2 fruit fly cellular contexts compared by ENCODE assay signal in the genomic region with DNA sequence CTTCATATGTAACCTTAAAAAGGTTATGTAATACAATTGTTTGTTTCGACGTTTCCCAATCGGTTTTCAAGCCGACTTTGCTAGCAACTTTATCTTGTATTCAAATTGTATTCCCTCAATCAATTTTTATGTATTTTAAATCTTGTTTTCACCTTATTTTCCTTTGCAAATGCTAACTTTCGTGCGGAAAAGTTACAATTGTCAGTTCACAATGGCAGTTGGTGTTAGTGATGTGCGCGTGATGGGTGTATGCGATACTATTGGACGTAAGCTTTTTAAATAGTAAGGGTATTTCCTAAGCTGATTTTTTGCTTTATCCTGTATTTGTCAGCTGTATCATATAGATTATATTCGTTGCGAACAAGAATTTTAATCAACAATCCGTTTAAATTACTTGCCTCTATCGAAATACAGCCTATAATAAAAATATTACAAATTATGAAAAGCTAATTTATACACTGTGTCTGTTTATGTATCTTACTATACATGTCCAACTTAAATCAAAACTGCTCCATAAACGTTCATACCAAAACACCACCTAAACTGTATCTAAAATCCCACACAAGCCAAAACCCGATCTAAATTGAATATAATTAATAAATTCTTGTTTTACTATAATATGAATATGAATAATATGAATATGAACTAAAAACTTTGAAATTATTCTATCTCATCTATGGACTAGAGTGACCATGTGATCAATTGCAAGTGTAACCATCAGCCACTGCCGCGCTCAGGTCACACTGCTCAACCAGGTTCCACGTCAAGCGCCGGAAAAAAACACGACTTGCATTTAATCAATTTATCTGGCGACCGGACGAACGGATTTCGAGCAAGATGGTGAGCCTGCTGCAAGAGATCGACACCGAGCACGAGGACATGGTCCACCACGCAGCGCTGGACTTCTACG.
TF ChIP-seq lines count a peak whose summit lies in the region.

Gene ATPsynCF6, minus strand, starts transcription at position 236 of the 910 bp plus-strand sequence.
Gene Sec13, plus strand, starts transcription at position 450 of the 910 bp plus-strand sequence.

TF ChIP-seq in whole organism, embryonic, 481 proteins besides CTCF, POLR2A, EP300 and RAD21 (continued from another document and continues in another):
- TF ChIP-seq zfh1 (GFP tag; IDR thresholded peaks at IDR 0.05; lab: Robert Waterston, UW), result peak; percentile 59; the same call in 2 of the 3 replicates
- TF ChIP-seq CG7372 (GFP tag; IDR thresholded peaks at IDR 0.05; lab: Robert Waterston, UW), result 0 out of 2 replicates have a peak, but pooled peaks have one; percentile 35
- TF ChIP-seq CG30431 (GFP tag; optimal IDR thresholded peaks at IDR 0.05; lab: Kevin White, UChicago), result peak; percentile 5
- peak; percentile 56; the same call in 1 of the 3 replicates for TF ChIP-seq ase (GFP tag; IDR thresholded peaks at IDR 0.05; lab: Robert Waterston, UW)
- peak; percentile 50 for TF ChIP-seq Taf1 (GFP tag; IDR thresholded peaks at IDR 0.05; lab: Robert Waterston, UW)
- peak; percentile 66; the same call in 1 of the 2 replicates for TF ChIP-seq CG6272 (GFP tag; IDR thresholded peaks at IDR 0.05; lab: Robert Waterston, UW)
- TF ChIP-seq CG32767 (GFP tag; IDR thresholded peaks at IDR 0.05; lab: Robert Waterston, UW), result no peak
- peak in 1 of 3 experiments; percentile 43 for TF ChIP-seq lola (GFP tag; optimal IDR thresholded peaks at IDR 0.05; lab: Kevin White, UChicago)
- no peak for TF ChIP-seq CG12071 (GFP tag; optimal IDR thresholded peaks at IDR 0.05; lab: Kevin White, UChicago)
- TF ChIP-seq CG14014 (GFP tag; IDR thresholded peaks at IDR 0.05; lab: Robert Waterston, UW), result peak; percentile 62
- TF ChIP-seq CG4360 (GFP tag; IDR thresholded peaks at IDR 0.05; lab: Robert Waterston, UW), result no peak
- no peak for TF ChIP-seq CG2116 (GFP tag; optimal IDR thresholded peaks at IDR 0.05; lab: Kevin White, UChicago)
- peak; percentile 96 for TF ChIP-seq amos (GFP tag; IDR thresholded peaks at IDR 0.05; lab: Robert Waterston, UW; ENCODE audit: partially characterized antibody)
- no peak for TF ChIP-seq Asciz (GFP tag; optimal IDR thresholded peaks at IDR 0.05; lab: Kevin White, UChicago)
- TF ChIP-seq dati (GFP tag; IDR thresholded peaks at IDR 0.05; lab: Robert Waterston, UW), result no peak
- peak; percentile 65 for TF ChIP-seq tgo (GFP tag; IDR thresholded peaks at IDR 0.05; lab: Robert Waterston, UW)
- TF ChIP-seq CG11504 (tag; optimal IDR thresholded peaks at IDR 0.05; lab: Kevin White, UChicago), result peak; percentile 70
- no peak for TF ChIP-seq Stat92E (GFP tag; optimal IDR thresholded peaks at IDR 0.05; lab: Kevin White, UChicago)
- TF ChIP-seq CG8388 (GFP tag; optimal IDR thresholded peaks at IDR 0.05; lab: Kevin White, UChicago), result peak; percentile 32
- peak; percentile 92 for TF ChIP-seq Med (GFP tag; lab: Kevin White, UChicago)
- TF ChIP-seq Oli (tag; optimal IDR thresholded peaks at IDR 0.05; lab: Kevin White, UChicago), result peak; percentile 24
- TF ChIP-seq CkIIα-i1 (GFP tag; IDR thresholded peaks at IDR 0.05; lab: Robert Waterston, UW), result no peak
- TF ChIP-seq tx (GFP tag; optimal IDR thresholded peaks at IDR 0.05; lab: Kevin White, UChicago), result no peak
- peak; percentile 31 for TF ChIP-seq CG4328 (GFP tag; optimal IDR thresholded peaks at IDR 0.05; lab: Kevin White, UChicago)
- peak; percentile 77 for TF ChIP-seq CG32532 (GFP tag; IDR thresholded peaks at IDR 0.05; lab: Robert Waterston, UW)
- peak; percentile 45 for TF ChIP-seq Hr3 (GFP tag; optimal IDR thresholded peaks at IDR 0.05; lab: Kevin White, UChicago)
- peak; percentile 11; the same call in 1 of the 3 replicates for TF ChIP-seq CG34422 (GFP tag; IDR thresholded peaks at IDR 0.05; lab: Robert Waterston, UW)
- no peak for TF ChIP-seq sima (GFP tag; optimal IDR thresholded peaks at IDR 0.05; lab: Kevin White, UChicago)
- no peak for TF ChIP-seq Dad (GFP tag; optimal IDR thresholded peaks at IDR 0.05; lab: Kevin White, UChicago)
- no peak for TF ChIP-seq MTF-1 (GFP tag; optimal IDR thresholded peaks at IDR 0.05; lab: Kevin White, UChicago; ENCODE audit: borderline replicate concordance)
- no peak for TF ChIP-seq E2f2 (GFP tag; IDR thresholded peaks at IDR 0.05; lab: Robert Waterston, UW)
- TF ChIP-seq Nf-YC (tag; optimal IDR thresholded peaks at IDR 0.05; lab: Kevin White, UChicago), result peak; percentile 43
- peak; percentile 87 for TF ChIP-seq nerfin-2 (GFP tag; IDR thresholded peaks at IDR 0.05; lab: Robert Waterston, UW; ENCODE audit: partially characterized antibody)
- no peak for TF ChIP-seq CG2202 (tag; optimal IDR thresholded peaks at IDR 0.05; lab: Kevin White, UChicago)
- TF ChIP-seq CG18764 (GFP tag; optimal IDR thresholded peaks at IDR 0.05; lab: Kevin White, UChicago), result peak; percentile 43
- TF ChIP-seq Doc3 (GFP tag; IDR thresholded peaks at IDR 0.05; lab: Robert Waterston, UW; ENCODE audit: partially characterized antibody), result peak; percentile 83
- no peak for TF ChIP-seq so (GFP tag; IDR thresholded peaks at IDR 0.05; lab: Robert Waterston, UW)
- TF ChIP-seq Sox100B (GFP tag; optimal IDR thresholded peaks at IDR 0.05; lab: Kevin White, UChicago), result peak; percentile 60
- peak; percentile 44 for TF ChIP-seq CG17385 (GFP tag; optimal IDR thresholded peaks at IDR 0.05; lab: Kevin White, UChicago)
- no peak for TF ChIP-seq fru (optimal IDR thresholded peaks at IDR 0.05; lab: Kevin White, UChicago)
- TF ChIP-seq CG2875 (GFP tag; optimal IDR thresholded peaks at IDR 0.05; lab: Kevin White, UChicago), result no peak
- TF ChIP-seq CG10462 (GFP tag; optimal IDR thresholded peaks at IDR 0.05; lab: Kevin White, UChicago), result no peak
- TF ChIP-seq CG12299 (tag; optimal IDR thresholded peaks at IDR 0.05; lab: Kevin White, UChicago), result no peak
- TF ChIP-seq dan (GFP tag; IDR thresholded peaks at IDR 0.05; lab: Robert Waterston, UW), result no peak
- TF ChIP-seq CG43689 (GFP tag; IDR thresholded peaks at IDR 0.05; lab: Robert Waterston, UW), result 0 out of 2 replicates have a peak, but pooled peaks have one; percentile 15
- TF ChIP-seq CG9797 (GFP tag; optimal IDR thresholded peaks at IDR 0.05; lab: Kevin White, UChicago), result peak; percentile 72
- TF ChIP-seq CG6791 (GFP tag; IDR thresholded peaks at IDR 0.05; lab: Robert Waterston, UW; ENCODE audit: partially characterized antibody), result peak; percentile 91
- TF ChIP-seq chif (GFP tag; optimal IDR thresholded peaks at IDR 0.05; lab: Kevin White, UChicago), result no peak
- no peak for TF ChIP-seq CG12744 (GFP tag; optimal IDR thresholded peaks at IDR 0.05; lab: Kevin White, UChicago)
- no peak for TF ChIP-seq CG31365 (tag; optimal IDR thresholded peaks at IDR 0.05; lab: Kevin White, UChicago)
- no peak for TF ChIP-seq CG7928 (GFP tag; optimal IDR thresholded peaks at IDR 0.05; lab: Kevin White, UChicago)
- TF ChIP-seq Mes4 (GFP tag; optimal IDR thresholded peaks at IDR 0.05; lab: Kevin White, UChicago), result no peak
- peak; percentile 55; the same call in 2 of the 3 replicates for TF ChIP-seq CG14050 (GFP tag; IDR thresholded peaks at IDR 0.05; lab: Robert Waterston, UW)
- no peak for TF ChIP-seq br (optimal IDR thresholded peaks at IDR 0.05; lab: Kevin White, UChicago)
- TF ChIP-seq CG15269 (tag; optimal IDR thresholded peaks at IDR 0.05; lab: Kevin White, UChicago), result peak; percentile 45
- peak; percentile 83 for TF ChIP-seq tna (GFP tag; IDR thresholded peaks at IDR 0.05; lab: Robert Waterston, UW; ENCODE audit: partially characterized antibody)
- peak; percentile 65 for TF ChIP-seq CG11247 (GFP tag; IDR thresholded peaks at IDR 0.05; lab: Robert Waterston, UW)
- TF ChIP-seq gce (GFP tag; IDR thresholded peaks at IDR 0.05; lab: Robert Waterston, UW), result no peak
- TF ChIP-seq CG7556 (GFP tag; optimal IDR thresholded peaks at IDR 0.05; lab: Kevin White, UChicago), result peak; percentile 26

TF ChIP-seq in whole organism, prepupa, 60 proteins besides CTCF, POLR2A, EP300 and RAD21 (continued from another document):
- no peak for TF ChIP-seq CG8632 (GFP tag; optimal IDR thresholded peaks at IDR 0.05; lab: Kevin White, UChicago)
- no peak for TF ChIP-seq CG4318 (GFP tag; optimal IDR thresholded peaks at IDR 0.05; lab: Kevin White, UChicago)
- peak; percentile 33 for TF ChIP-seq Sox14 (GFP tag; optimal IDR thresholded peaks at IDR 0.05; lab: Kevin White, UChicago)
- no peak for TF ChIP-seq Sox102F (GFP tag; optimal IDR thresholded peaks at IDR 0.05; lab: Kevin White, UChicago)
- TF ChIP-seq CG1621 (tag; optimal IDR thresholded peaks at IDR 0.05; lab: Kevin White, UChicago), result no peak
- peak; percentile 42 for TF ChIP-seq dsx (GFP tag; optimal IDR thresholded peaks at IDR 0.05; lab: Kevin White, UChicago; ENCODE audit: poor library complexity, severe bottlenecking)
- peak; percentile 45 for TF ChIP-seq CG11762 (GFP tag; optimal IDR thresholded peaks at IDR 0.05; lab: Kevin White, UChicago; ENCODE audit: insufficient read depth)
- TF ChIP-seq CG6276 (GFP tag; optimal IDR thresholded peaks at IDR 0.05; lab: Kevin White, UChicago), result no peak
- peak; percentile 43 for TF ChIP-seq Hr39 (GFP tag; optimal IDR thresholded peaks at IDR 0.05; lab: Kevin White, UChicago)
- TF ChIP-seq Sox15 (GFP tag; optimal IDR thresholded peaks at IDR 0.05; lab: Kevin White, UChicago), result peak; percentile 7
- peak in 1 of 2 experiments; percentile 20 for TF ChIP-seq ss (GFP tag; optimal IDR thresholded peaks at IDR 0.05; lab: Kevin White, UChicago)
- peak; percentile 52 for TF ChIP-seq OdsH (GFP tag; optimal IDR thresholded peaks at IDR 0.05; lab: Kevin White, UChicago)
- peak; percentile 4 for TF ChIP-seq fkh (GFP tag; optimal IDR thresholded peaks at IDR 0.05; lab: Kevin White, UChicago)
- TF ChIP-seq CG11294 (GFP tag; IDR thresholded peaks at IDR 0.05; lab: Robert Waterston, UW), result peak; percentile 24; the same call in 1 of the 2 replicates
